Worm (Caenorhabditis elegans) whole organism, mixed stage, embryonic: Measurements from ENCODE around the gene dos-3.

Experiments
- snpc-4 ChIP-seq: fragments of 150-350 bp; optimal IDR thresholded peaks from 2 replicates; lab custom pipeline; 2014; ENCODE audit warnings: missing biosample characterization, missing genetic modification characterization
- zip-8 ChIP-seq: fragments of 150-350 bp; optimal IDR thresholded peaks from 2 replicates; lab custom pipeline; 2014; ENCODE audit warnings: missing biosample characterization, missing genetic modification characterization

ce11 chrIII:888983-889549 lies 49.7 kb upstream of the dos-3 start:
- TF ChIP-seq zip-8 (tag; lab: Kevin White, UChicago) = no peak
- TF ChIP-seq snpc-4 (tag; lab: Kevin White, UChicago) = no peak
